Worm (Caenorhabditis elegans): Measurements from ENCODE around the gene madf-1.

- no peak for TF ChIP-seq ama-1 (optimal IDR thresholded peaks at IDR 0.05)
- TF ChIP-seq flt-1 (GFP tag; IDR thresholded peaks at IDR 0.05) = no peak
Observed at ce11 chrIV:848207-848606, 16.5 kb upstream of the madf-1 start.

Data from whole organism, early embryonic.